Worm (Caenorhabditis elegans) whole organism, L2 larva: ENCODE measurements around the gene ldp-1.

ENCODE experiments used
- C34F6.9 ChIP-seq: fragments of 150-350 bp; optimal IDR thresholded peaks from 2 replicates; lab custom pipeline; 2014; ENCODE audit warnings: missing biosample characterization, missing genetic modification characterization
- F13H6.1 ChIP-seq: sonication (generic microtip); optimal IDR thresholded peaks from 2 replicates; lab custom pipeline; 2016; ENCODE audit warnings: missing genetic modification characterization, missing compliant biosample characterization
- R02D3.7 ChIP-seq: fragments of 150-350 bp; optimal IDR thresholded peaks from 2 replicates; lab custom pipeline; 2014; ENCODE audit warnings: missing biosample characterization, missing genetic modification characterization
- Y55F3AM.14 ChIP-seq: fragments of 200-800 bp; sonication (Bioruptor generic); optimal IDR thresholded peaks from 2 replicates; lab custom pipeline; 2018; ENCODE audit warnings: mild to moderate bottlenecking, missing genetic modification characterization, missing compliant biosample characterization
- ZK546.5 ChIP-seq: sonication (generic microtip); optimal IDR thresholded peaks from 2 replicates; lab custom pipeline; 2017; ENCODE audit warnings: missing biosample characterization, missing genetic modification characterization
- alr-1 ChIP-seq: fragments of 150-350 bp; optimal IDR thresholded peaks from 2 replicates; lab custom pipeline; 2014; ENCODE audit warnings: missing biosample characterization, missing genetic modification characterization
- aly-2 ChIP-seq: fragments of 150-350 bp; optimal IDR thresholded peaks from 2 replicates; lab custom pipeline; 2014; ENCODE audit warnings: missing biosample characterization, missing genetic modification characterization
- blmp-1 ChIP-seq: sonication (generic microtip); optimal IDR thresholded peaks from 2 replicates; lab custom pipeline; 2017; ENCODE audit warnings: missing genetic modification characterization, mild to moderate bottlenecking, missing compliant biosample characterization, antibody characterized with exemption, moderate library complexity; ENCODE audit not compliant: insufficient read depth
- ceh-82 ChIP-seq: fragments of 150-350 bp; optimal IDR thresholded peaks from 2 replicates; lab custom pipeline; 2014; ENCODE audit warnings: missing biosample characterization, missing genetic modification characterization
- crh-2 ChIP-seq: sonication (generic microtip); optimal IDR thresholded peaks from 2 replicates; lab custom pipeline; 2017; ENCODE audit warnings: missing biosample characterization, missing genetic modification characterization
- dmd-4 ChIP-seq: sonication (generic microtip); optimal IDR thresholded peaks from 2 replicates; lab custom pipeline; 2017; ENCODE audit warnings: missing biosample characterization, missing genetic modification characterization
- egl-27 ChIP-seq: sonication (generic microtip); optimal IDR thresholded peaks from 3 replicates; lab custom pipeline; 2017; ENCODE audit warnings: missing biosample characterization, missing genetic modification reagents, missing genetic modification characterization
- elt-1 ChIP-seq: fragments of 150-350 bp; optimal IDR thresholded peaks from 2 replicates; lab custom pipeline; 2014; ENCODE audit warnings: missing biosample characterization, missing genetic modification characterization
- elt-3 ChIP-seq: sonication (generic microtip); optimal IDR thresholded peaks from 2 replicates; lab custom pipeline; 2017; ENCODE audit warnings: missing biosample characterization, missing genetic modification characterization
- fos-1 ChIP-seq: fragments of 150-350 bp; optimal IDR thresholded peaks from 2 replicates; lab custom pipeline; 2014; ENCODE audit warnings: missing biosample characterization, missing genetic modification characterization
- gmeb-1 ChIP-seq: fragments of 150-350 bp; optimal IDR thresholded peaks from 2 replicates; lab custom pipeline; 2014; ENCODE audit warnings: missing biosample characterization, missing genetic modification characterization
- lin-11 ChIP-seq: fragments of 150-350 bp; sonication (generic microtip); optimal IDR thresholded peaks from 2 replicates; lab custom pipeline; 2014; ENCODE audit warnings: missing biosample characterization, missing genetic modification characterization, inconsistent platforms, mixed read lengths
- lin-13 ChIP-seq: fragments of 150-350 bp; optimal IDR thresholded peaks from 2 replicates; lab custom pipeline; 2014; ENCODE audit warnings: missing biosample characterization, missing genetic modification reagents, missing genetic modification characterization
- lin-39 ChIP-seq: fragments of 150-350 bp; optimal IDR thresholded peaks from 2 replicates; lab custom pipeline; 2014; ENCODE audit warnings: missing biosample characterization, missing genetic modification reagents, missing genetic modification characterization
- lsy-2 ChIP-seq, 2 experiments: fragments of 150-350 bp in 1 of 2; sonication (generic microtip) in 1 of 2; optimal IDR thresholded peaks; 2 replicates each; lab custom pipeline; 2014 to 2017; ENCODE audit warnings: missing biosample characterization in 2 of 2, missing genetic modification characterization in 2 of 2
- mab-5 ChIP-seq: fragments of 150-350 bp; optimal IDR thresholded peaks from 2 replicates; lab custom pipeline; 2014; ENCODE audit warnings: missing biosample characterization, missing genetic modification characterization
- mbf-1 ChIP-seq: sonication (generic microtip); optimal IDR thresholded peaks from 2 replicates; lab custom pipeline; 2017; ENCODE audit warnings: missing biosample characterization, missing genetic modification characterization
- nhr-10 ChIP-seq: sonication (generic microtip); optimal IDR thresholded peaks from 2 replicates; lab custom pipeline; 2017; ENCODE audit warnings: missing biosample characterization, missing genetic modification characterization
- nhr-11 ChIP-seq: fragments of 150-350 bp; optimal IDR thresholded peaks from 2 replicates; lab custom pipeline; 2014; ENCODE audit warnings: missing biosample characterization, missing genetic modification characterization
- nhr-12 ChIP-seq: fragments of 150-350 bp; optimal IDR thresholded peaks from 2 replicates; lab custom pipeline; 2014; ENCODE audit warnings: missing biosample characterization, missing genetic modification characterization
- nhr-129 ChIP-seq: fragments of 150-350 bp; optimal IDR thresholded peaks from 2 replicates; lab custom pipeline; 2014; ENCODE audit warnings: missing biosample characterization, missing genetic modification characterization
- nhr-21 ChIP-seq: fragments of 150-350 bp; optimal IDR thresholded peaks from 2 replicates; lab custom pipeline; 2014; ENCODE audit warnings: missing biosample characterization, missing genetic modification characterization
- nhr-23 ChIP-seq: fragments of 150-350 bp; optimal IDR thresholded peaks from 2 replicates; lab custom pipeline; 2014; ENCODE audit warnings: missing biosample characterization, missing genetic modification reagents, missing genetic modification characterization
- nhr-237 ChIP-seq: fragments of 150-350 bp; optimal IDR thresholded peaks from 2 replicates; lab custom pipeline; 2014; ENCODE audit warnings: missing biosample characterization, missing genetic modification characterization
- nhr-25 ChIP-seq: fragments of 150-350 bp; sonication (generic microtip); optimal IDR thresholded peaks from 3 replicates; lab custom pipeline; 2014; ENCODE audit warnings: missing biosample characterization, missing genetic modification characterization
- nhr-6 ChIP-seq: fragments of 150-350 bp; optimal IDR thresholded peaks from 2 replicates; lab custom pipeline; 2014; ENCODE audit warnings: missing biosample characterization, missing genetic modification characterization
- peb-1 ChIP-seq: fragments of 150-350 bp; optimal IDR thresholded peaks from 2 replicates; lab custom pipeline; 2014; ENCODE audit warnings: missing biosample characterization, missing genetic modification characterization
- sem-4 ChIP-seq: fragments of 150-350 bp; optimal IDR thresholded peaks from 2 replicates; lab custom pipeline; 2014; ENCODE audit warnings: missing biosample characterization, missing genetic modification reagents, missing genetic modification characterization
- sma-3 ChIP-seq: sonication (generic microtip); optimal IDR thresholded peaks from 2 replicates; lab custom pipeline; 2016; ENCODE audit warnings: missing genetic modification reagents, missing genetic modification characterization, missing compliant biosample characterization
- sma-9 ChIP-seq, 2 experiments: fragments of 150-350 bp in 1 of 2; sonication (generic microtip) in 1 of 2; optimal IDR thresholded peaks; 2 replicates each; lab custom pipeline; 2014 to 2016; ENCODE audit warnings: missing genetic modification characterization in 2 of 2, mild to moderate bottlenecking in 1 of 2, missing biosample characterization in 1 of 2, missing compliant biosample characterization in 1 of 2, missing genetic modification reagents in 1 of 2, moderate library complexity in 1 of 2
- snpc-4 ChIP-seq: fragments of 150-350 bp; optimal IDR thresholded peaks from 2 replicates; lab custom pipeline; 2014; ENCODE audit warnings: missing biosample characterization, missing genetic modification characterization
- unc-39 ChIP-seq: fragments of 150-350 bp; optimal IDR thresholded peaks from 2 replicates; lab custom pipeline; 2014; ENCODE audit warnings: missing biosample characterization, missing genetic modification characterization
- unc-55 ChIP-seq: fragments of 150-350 bp; sonication (generic microtip); optimal IDR thresholded peaks from 3 replicates; lab custom pipeline; 2014; ENCODE audit warnings: missing biosample characterization, missing genetic modification reagents, missing genetic modification characterization
- zag-1 ChIP-seq: fragments of 150-350 bp; optimal IDR thresholded peaks from 2 replicates; lab custom pipeline; 2014; ENCODE audit warnings: missing biosample characterization, missing genetic modification characterization
- ztf-1 ChIP-seq: fragments of 200-800 bp; sonication (Bioruptor generic); conservative IDR thresholded peaks from 2 replicates; pipeline ENCODE4 v1.3.6; 2022; ENCODE audit warnings: missing genetic modification characterization, missing compliant biosample characterization
- ztf-11 ChIP-seq: sonication (generic microtip); optimal IDR thresholded peaks from 2 replicates; lab custom pipeline; 2017; ENCODE audit warnings: missing biosample characterization, missing genetic modification characterization

ldp-1 gene

DNA sequence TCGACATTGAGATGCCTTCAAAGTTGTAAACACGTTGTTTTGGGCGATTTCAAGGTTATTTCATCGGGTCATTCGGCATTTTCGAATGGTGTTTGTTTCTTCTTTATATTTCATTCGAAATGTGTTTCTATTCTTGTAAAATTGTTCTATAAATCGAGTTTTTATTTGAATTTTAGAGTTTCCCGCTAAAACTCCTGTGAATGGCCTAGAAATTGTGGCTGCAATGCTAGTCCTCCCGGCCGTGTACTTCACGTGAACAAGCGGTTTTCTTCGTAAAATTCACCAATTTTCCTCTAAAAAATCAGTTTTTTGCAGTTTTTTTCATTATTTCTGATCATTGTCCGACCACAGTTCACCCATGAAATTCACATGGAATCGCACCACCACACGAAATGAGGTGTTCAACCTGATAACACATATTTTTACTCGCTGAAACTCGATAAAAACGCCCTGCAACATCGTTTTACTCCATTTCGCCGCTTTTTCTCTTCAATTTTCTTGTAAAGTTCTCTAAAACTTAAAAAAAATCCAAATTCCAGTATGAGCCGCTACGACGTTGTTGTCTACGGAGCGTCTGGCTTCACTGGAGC is at the start of gene ldp-1:
Gene ldp-1 (plus strand): TSS at position 540 of the 590 bp plus-strand sequence.
- TF ChIP-seq lin-13 (GFP tag; lab: Kevin White, UChicago) = peak; percentile 48
- peak; percentile 39 for TF ChIP-seq nhr-6 (tag; lab: Kevin White, UChicago)
- no peak for TF ChIP-seq nhr-129 (tag; lab: Kevin White, UChicago)
- TF ChIP-seq nhr-12 = no peak
- no peak for TF ChIP-seq nhr-11
- TF ChIP-seq unc-39 (tag; lab: Kevin White, UChicago) = no peak
- TF ChIP-seq alr-1 (tag; lab: Kevin White, UChicago) = no peak
- TF ChIP-seq nhr-10 = no peak
- TF ChIP-seq gmeb-1 (tag; lab: Kevin White, UChicago) = peak; percentile 88
- no peak for TF ChIP-seq mab-5 (tag; lab: Kevin White, UChicago)
- TF ChIP-seq sma-9 (GFP tag; optimal IDR thresholded peaks at IDR 0.05; lab: Kevin White, UChicago) = peak; percentile 87
- no peak for TF ChIP-seq sma-9 (tag; optimal IDR thresholded peaks at IDR 0.05; lab: Kevin White, UChicago)
- TF ChIP-seq ztf-11 = no peak
- TF ChIP-seq Y55F3AM.14 (GFP tag; lab: Kevin White, UChicago) = no peak
- TF ChIP-seq nhr-21 = peak; percentile 12
- TF ChIP-seq nhr-25 (tag; lab: Kevin White, UChicago) = peak; percentile 19
- peak; percentile 62 for TF ChIP-seq C34F6.9 (tag; lab: Kevin White, UChicago)
- TF ChIP-seq nhr-23 = no peak
- peak; percentile 63 for TF ChIP-seq sma-3 (GFP tag; lab: Kevin White, UChicago)
- TF ChIP-seq zag-1 (tag; lab: Kevin White, UChicago) = no peak
- TF ChIP-seq mbf-1 (tag; lab: Kevin White, UChicago) = no peak
- TF ChIP-seq ZK546.5 (tag; lab: Kevin White, UChicago) = no peak
- TF ChIP-seq lsy-2 (tag; optimal IDR thresholded peaks at IDR 0.05; lab: Kevin White, UChicago) = peak; percentile 52 to 81
- TF ChIP-seq crh-2 = peak; percentile 60
- no peak for TF ChIP-seq peb-1 (tag; lab: Kevin White, UChicago)
- TF ChIP-seq R02D3.7 (tag; lab: Kevin White, UChicago) = no peak
- no peak for TF ChIP-seq nhr-237 (tag; lab: Kevin White, UChicago)
- TF ChIP-seq egl-27 (tag; lab: Kevin White, UChicago) = peak; percentile 30
- peak; percentile 23 for TF ChIP-seq snpc-4
- no peak for TF ChIP-seq elt-3 (tag; lab: Kevin White, UChicago)
- peak; percentile 11 for TF ChIP-seq sem-4
- TF ChIP-seq dmd-4 (tag; lab: Kevin White, UChicago) = no peak
- no peak for TF ChIP-seq ceh-82 (tag; lab: Kevin White, UChicago)
- peak; percentile 64 for TF ChIP-seq unc-55 (GFP tag; lab: Kevin White, UChicago)
- TF ChIP-seq F13H6.1 (tag; lab: Kevin White, UChicago) = peak; percentile 70
- no peak for TF ChIP-seq ztf-1 (GFP tag; lab: Robert Waterston, UW)
- no peak for TF ChIP-seq aly-2 (tag; lab: Kevin White, UChicago)
- no peak for TF ChIP-seq lin-39

DNA sequence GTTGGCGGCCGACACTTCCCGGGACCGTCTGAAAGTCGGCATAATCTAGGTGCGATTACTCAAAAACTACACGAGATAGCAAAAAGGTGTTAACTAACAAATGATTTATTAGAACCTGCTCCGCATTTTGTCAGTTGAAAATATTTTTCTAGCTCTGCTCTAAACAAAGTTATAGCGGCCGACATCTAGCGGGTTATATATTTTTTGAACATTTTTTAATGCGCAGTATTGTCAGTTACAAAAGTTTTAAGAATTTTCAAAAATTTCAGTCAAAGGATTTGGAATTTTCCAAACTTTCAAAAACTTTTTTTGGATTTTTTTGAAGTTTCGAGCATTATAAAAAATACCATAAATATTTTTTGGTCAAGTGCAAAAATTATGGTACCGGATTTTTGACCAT is 46.1 kb upstream of the ldp-1 start:
- TF ChIP-seq blmp-1 (tag; lab: Kevin White, UChicago) (no peak), unc-39 (tag; lab: Kevin White, UChicago) (no peak), fos-1 (tag; lab: Kevin White, UChicago) (no peak), elt-1 (tag; lab: Kevin White, UChicago) (no peak), unc-55 (GFP tag; lab: Kevin White, UChicago) (no peak), lin-13 (GFP tag; lab: Kevin White, UChicago) (no peak), lin-11 (tag; lab: Kevin White, UChicago) (no peak)
- TF ChIP-seq, all 48 proteins: peak for 0

DNA sequence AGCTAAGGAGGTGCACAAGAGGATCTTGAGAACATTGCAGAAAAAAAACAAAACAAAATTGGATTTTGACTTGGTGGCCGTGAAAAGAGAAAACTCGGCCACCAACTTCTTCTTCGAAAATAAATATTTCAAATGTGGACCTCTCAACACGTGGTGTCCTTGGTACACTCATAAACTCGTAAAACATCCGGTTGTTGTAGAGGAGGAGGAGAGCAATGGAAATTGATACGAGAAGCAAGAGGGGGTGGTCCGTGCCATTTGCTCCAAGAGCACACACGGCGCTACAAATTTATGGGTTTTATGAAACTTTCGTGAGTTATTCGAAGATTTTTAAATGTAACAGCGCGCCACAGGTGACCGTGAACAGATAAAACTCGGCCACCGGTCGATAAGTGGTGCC is 45.4 kb upstream of the ldp-1 start:
- no peak for TF ChIP-seq R02D3.7 (tag; lab: Kevin White, UChicago)
